Fruit fly (Drosophila melanogaster): ENCODE results near the gene DZIP1.

DNA sequence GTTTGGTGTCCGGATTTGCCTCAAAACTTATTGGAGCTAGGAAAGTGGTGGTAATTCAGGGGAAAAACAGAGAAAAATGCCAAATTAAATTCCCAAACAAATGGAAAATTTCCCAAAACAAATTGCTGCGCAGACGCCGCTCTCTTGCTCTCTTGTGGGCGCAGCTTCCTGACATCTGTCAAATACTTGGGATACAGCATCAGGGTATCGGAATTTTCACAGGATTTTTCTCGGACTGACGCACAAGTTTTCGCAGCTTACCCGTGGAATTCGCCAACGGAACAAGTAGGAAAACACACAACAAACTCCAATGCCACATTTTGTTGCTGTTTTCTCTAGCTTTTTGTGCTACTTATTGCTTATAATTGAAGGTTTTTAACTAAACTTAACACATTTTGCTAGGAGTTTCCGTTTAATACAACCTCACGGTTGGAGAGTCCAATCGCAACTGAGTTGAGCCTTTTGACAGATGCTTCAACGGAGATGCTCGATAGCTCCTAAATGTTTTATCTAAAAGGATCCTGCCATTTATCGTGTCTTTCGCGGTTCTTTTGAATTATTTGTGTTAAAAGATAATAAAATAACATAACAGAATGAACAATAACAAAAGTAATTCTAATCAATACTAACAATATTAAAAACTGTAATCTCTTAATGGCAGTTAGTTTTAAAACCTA lies at the start of gene DZIP1, which contains the start of gene nAChRbeta2:
- TF ChIP-seq Dfd (GFP tag; optimal IDR thresholded peaks at IDR 0.05) (no peak), Sp1 (GFP tag; optimal IDR thresholded peaks at IDR 0.05) (no peak), HLH106 (tag; optimal IDR thresholded peaks at IDR 0.05) (no peak), br (GFP tag; optimal IDR thresholded peaks at IDR 0.05) (no peak), jim (GFP tag; optimal IDR thresholded peaks at IDR 0.05) (no peak), dsf (GFP tag; optimal IDR thresholded peaks at IDR 0.05; ENCODE audit: borderline replicate concordance) (no peak), tai (GFP tag; optimal IDR thresholded peaks at IDR 0.05) (no peak), brk (GFP tag; optimal IDR thresholded peaks at IDR 0.05) (no peak), Abd-B (GFP tag; optimal IDR thresholded peaks at IDR 0.05) (no peak), Jra (GFP tag; optimal IDR thresholded peaks at IDR 0.05) (no peak), Myc (optimal IDR thresholded peaks at IDR 0.05) (no peak)

All from whole organism, wandering third instar larva.